Worm (Caenorhabditis elegans): ENCODE results near the gene irld-36.
"Not testable (repeated sequence)": the region's sequence is repeated elsewhere in the genome, so short reads cannot be mapped to it uniquely, and the experiment has no call there.

Gene irld-36

DNA sequence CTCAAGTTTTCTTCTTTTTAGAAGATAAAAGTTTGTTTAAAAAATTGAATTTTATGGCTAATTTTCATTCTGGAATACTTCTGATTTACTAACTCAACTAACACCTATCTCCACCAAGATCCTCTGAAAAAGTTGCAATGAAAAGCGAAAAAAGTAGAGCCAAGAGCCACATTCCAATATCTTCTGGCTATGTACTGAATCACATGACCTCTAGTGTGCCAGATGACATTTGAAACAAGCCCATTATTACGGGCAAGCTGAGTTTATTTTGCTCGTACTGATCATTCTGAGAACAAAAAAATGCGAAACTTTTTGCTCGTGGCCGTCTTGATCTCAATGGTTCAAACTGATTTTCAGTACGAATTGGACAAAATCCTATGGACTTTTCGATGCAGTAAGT is at the start of gene irld-36:
irld-36 (plus strand) TSS at position 301 of the 400 bp plus-strand sequence.
- no peak for TF ChIP-seq hlh-1 (tag; optimal IDR thresholded peaks at IDR 0.05)
- no peak for TF ChIP-seq tbx-8 (GFP tag; optimal IDR thresholded peaks at IDR 0.05)
- TF ChIP-seq snpc-4 (tag; optimal IDR thresholded peaks at IDR 0.05) = no peak
- TF ChIP-seq bed-3 (GFP tag; optimal IDR thresholded peaks at IDR 0.05) = no peak
- TF ChIP-seq lin-13 (tag; optimal IDR thresholded peaks at IDR 0.05) = no peak
- no peak for TF ChIP-seq mab-5 (tag; optimal IDR thresholded peaks at IDR 0.05)
- TF ChIP-seq cnd-1 (tag; optimal IDR thresholded peaks at IDR 0.05) = no peak
- TF ChIP-seq ztf-11 (tag; optimal IDR thresholded peaks at IDR 0.05) = no peak
- TF ChIP-seq ham-2 (GFP tag; optimal IDR thresholded peaks at IDR 0.05) = no peak
- TF ChIP-seq zip-8 (tag; optimal IDR thresholded peaks at IDR 0.05) = no peak
- TF ChIP-seq nhr-76 (tag; optimal IDR thresholded peaks at IDR 0.05) = no peak
- no peak for TF ChIP-seq mep-1 (tag; optimal IDR thresholded peaks at IDR 0.05)

DNA sequence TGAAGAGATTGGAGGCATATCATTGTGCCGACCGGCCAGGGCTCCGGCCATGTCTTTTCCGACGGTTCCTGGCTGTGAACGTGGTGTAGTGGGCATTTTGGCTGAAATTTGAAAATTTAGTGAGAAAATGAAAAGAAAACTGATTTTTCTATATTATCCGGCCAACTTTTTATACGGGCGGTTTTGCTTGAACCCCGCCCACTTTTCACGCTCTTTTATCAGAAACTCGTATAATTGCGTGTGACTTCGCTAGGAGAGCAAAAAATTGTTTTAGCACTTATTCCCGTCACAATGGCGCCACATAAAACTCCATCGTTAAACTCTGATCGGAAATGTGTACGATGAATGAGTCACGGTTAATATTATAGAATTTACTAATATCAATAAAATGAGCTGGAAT is 47.0 kb upstream of the irld-36 start, which contains the start of gene C08E3.13:
C08E3.13 (minus strand) TSS at position 101 of the 400 bp plus-strand sequence.
- TF ChIP-seq elt-3 (tag; optimal IDR thresholded peaks at IDR 0.05); mab-5 (tag; optimal IDR thresholded peaks at IDR 0.05); tbx-8 (GFP tag; optimal IDR thresholded peaks at IDR 0.05): not testable (repeated sequence)

DNA sequence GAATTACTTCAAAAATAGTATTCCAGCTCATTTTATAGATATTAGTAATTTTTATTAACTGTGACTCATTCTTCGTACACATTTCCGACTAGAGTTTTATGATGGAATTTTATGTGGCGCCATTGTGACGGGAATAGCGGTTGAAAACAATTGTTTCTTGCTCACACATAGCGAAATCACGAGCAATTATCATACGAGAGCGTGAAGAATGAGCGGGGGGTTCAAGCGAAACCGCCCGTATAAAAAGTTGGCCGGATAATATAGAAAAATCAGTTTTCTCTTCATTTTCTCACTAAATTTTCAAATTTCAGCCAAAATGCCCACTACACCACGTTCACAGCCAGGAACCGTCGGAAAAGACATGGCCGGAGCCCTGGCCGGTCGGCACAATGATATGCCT is 45.7 kb upstream of the irld-36 start, which contains the start of gene C08E3.1:
C08E3.1 (plus strand) TSS at position 301 of the 400 bp plus-strand sequence.
- not testable (repeated sequence) for TF ChIP-seq flh-1 (GFP tag; optimal IDR thresholded peaks at IDR 0.05); ces-1 (GFP tag; optimal IDR thresholded peaks at IDR 0.05); ztf-11 (tag; optimal IDR thresholded peaks at IDR 0.05)

DNA sequence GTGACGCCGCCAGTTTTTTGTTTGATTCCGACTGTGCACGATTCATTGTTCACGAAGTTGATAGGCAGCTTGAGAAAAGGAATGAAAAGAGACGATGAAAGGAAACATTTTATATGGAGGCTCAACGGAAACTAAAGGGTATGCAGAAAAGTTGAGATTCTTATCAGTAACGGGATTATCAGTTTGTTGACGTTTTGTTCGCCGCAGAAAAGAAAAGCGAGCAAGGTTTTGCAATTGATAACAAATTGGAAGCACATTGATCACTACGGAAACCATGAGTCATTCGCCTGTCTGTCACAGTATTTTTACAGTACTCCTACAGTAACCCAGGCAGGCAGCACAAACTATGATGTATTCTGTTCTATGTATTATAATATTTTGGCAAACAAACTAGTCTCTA is 43.2 kb upstream of the irld-36 start:
- TF ChIP-seq ztf-11 (tag; optimal IDR thresholded peaks at IDR 0.05) = no peak
- no peak for TF ChIP-seq pha-4 (tag; optimal IDR thresholded peaks at IDR 0.05)

DNA sequence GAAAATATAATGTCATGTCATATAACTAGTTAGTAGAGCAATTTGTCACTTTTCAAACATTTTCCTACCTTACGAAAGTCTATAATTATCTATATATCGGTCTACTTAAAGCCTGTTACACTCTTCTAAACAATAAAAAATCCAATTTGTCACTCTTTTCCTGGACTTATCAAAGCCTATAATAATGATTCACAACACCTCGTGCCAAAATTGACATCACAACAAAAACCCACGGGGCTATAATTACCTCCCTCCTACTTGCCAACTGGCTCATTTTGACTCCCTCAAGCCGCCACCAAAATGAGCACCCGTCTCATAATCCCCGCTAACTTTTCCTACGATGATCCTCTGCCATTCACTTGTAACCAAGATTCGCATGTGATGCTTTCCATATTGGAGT is 42.8 kb upstream of the irld-36 start, which contains the start of gene srg-20:
srg-20 (plus strand) TSS at position 301 of the 400 bp plus-strand sequence.
- not testable (repeated sequence) for TF ChIP-seq unc-120 (tag; optimal IDR thresholded peaks at IDR 0.05; ENCODE audit: poor library complexity, severe bottlenecking); drap-1 (GFP tag; optimal IDR thresholded peaks at IDR 0.05); nhr-76 (tag; optimal IDR thresholded peaks at IDR 0.05)

DNA sequence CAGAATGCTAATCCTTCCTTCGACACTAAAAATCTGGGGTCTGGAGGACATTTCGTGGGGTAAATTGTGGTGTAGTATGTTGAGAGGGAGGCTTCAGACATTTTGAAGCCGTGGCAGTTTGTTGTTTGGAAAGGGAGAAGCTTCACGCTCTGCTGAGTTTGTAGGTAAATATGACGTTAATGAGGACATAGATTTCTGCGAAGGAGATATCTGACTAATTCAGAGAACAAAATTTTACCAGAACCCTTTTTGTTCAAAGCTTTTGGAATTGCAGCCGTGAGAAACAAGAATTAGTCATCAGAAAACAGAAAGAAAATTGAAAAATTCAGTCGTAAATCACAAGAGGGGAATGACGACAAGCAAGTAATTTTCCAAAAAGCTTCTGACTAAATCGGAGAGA is 38.7 kb upstream of the irld-36 start, which contains the start of gene srh-72:
srh-72 (minus strand) TSS at position 101 of the 400 bp plus-strand sequence.
- TF ChIP-seq snpc-4 (tag; optimal IDR thresholded peaks at IDR 0.05) = no peak
- TF ChIP-seq unc-39 (tag; optimal IDR thresholded peaks at IDR 0.05) = no peak
- TF ChIP-seq M03D4.4 (tag; optimal IDR thresholded peaks at IDR 0.05) = no peak
- no peak for TF ChIP-seq blmp-1 (tag; optimal IDR thresholded peaks at IDR 0.05)
- TF ChIP-seq sptf-1 (tag; optimal IDR thresholded peaks at IDR 0.05) = no peak
- no peak for TF ChIP-seq flh-1 (GFP tag; optimal IDR thresholded peaks at IDR 0.05)
- TF ChIP-seq tbx-8 (GFP tag; optimal IDR thresholded peaks at IDR 0.05) = no peak
- TF ChIP-seq cnd-1 (tag; optimal IDR thresholded peaks at IDR 0.05) = no peak
- TF ChIP-seq mep-1 (tag; optimal IDR thresholded peaks at IDR 0.05) = no peak
- no peak for TF ChIP-seq mab-5 (tag; optimal IDR thresholded peaks at IDR 0.05)
- TF ChIP-seq drap-1 (GFP tag; optimal IDR thresholded peaks at IDR 0.05) = no peak
- TF ChIP-seq unc-62 (GFP tag; optimal IDR thresholded peaks at IDR 0.05) = no peak

DNA sequence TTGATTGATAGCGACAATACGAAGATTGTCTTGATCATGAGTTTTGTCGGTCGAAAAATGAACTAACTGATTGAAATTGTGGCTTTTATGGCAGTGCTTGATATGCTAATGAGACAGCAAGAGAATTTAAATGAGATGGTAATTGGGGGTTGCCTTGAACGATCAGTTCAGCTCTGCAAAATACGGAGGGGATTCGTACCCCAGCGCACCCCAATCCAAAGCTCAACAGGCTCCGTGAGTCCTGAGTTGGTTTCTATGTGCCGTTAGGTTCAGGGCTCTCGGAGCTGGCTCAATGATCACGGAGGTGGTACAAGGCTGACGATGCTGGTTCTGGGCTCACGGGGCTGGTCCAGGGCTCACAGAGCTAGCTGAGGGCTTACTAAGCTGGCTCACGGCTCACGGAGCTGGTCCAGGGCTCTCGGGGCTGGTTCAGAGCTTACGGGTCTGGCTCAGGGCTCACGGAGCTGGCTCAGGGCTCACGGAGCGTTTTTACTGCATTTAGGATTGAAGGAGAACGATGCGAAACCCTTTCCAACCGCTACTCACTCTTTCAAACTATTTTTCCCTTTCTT is 34.3 kb upstream of the irld-36 start, which contains the start of gene ZC204.6:
ZC204.6 (minus strand) TSS at position 51 of the 572 bp plus-strand sequence.
- TF ChIP-seq nhr-12 (tag; optimal IDR thresholded peaks at IDR 0.05) (no peak), unc-62 (GFP tag; optimal IDR thresholded peaks at IDR 0.05) (no peak)

DNA sequence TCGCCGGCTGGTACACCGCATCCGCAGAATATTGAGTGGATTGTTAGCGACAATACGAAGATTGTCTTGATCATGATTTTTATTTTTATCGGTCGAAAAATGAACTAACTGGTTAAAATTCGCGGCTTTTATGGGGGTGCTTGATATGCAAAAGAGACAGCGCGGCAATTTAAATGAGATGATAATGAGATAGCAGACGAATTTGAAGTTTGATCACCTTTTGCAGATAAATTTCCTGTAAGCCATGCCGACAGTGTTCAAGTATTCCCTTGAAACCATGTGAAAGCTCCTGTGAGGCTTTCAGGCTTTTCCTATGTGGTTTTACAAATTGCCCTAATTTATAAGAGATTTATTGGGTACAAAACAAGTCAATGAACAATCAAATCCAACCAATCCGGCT is 33.0 kb upstream of the irld-36 start, which contains the start of gene ZC204.17:
ZC204.17 (minus strand) TSS at position 101 of the 400 bp plus-strand sequence.
- TF ChIP-seq hlh-1 (tag; optimal IDR thresholded peaks at IDR 0.05) (no peak), nhr-2 (tag; optimal IDR thresholded peaks at IDR 0.05) (no peak), snpc-4 (tag; optimal IDR thresholded peaks at IDR 0.05) (no peak), unc-62 (GFP tag; optimal IDR thresholded peaks at IDR 0.05) (no peak), ztf-11 (tag; optimal IDR thresholded peaks at IDR 0.05) (no peak), ceh-43 (GFP tag; optimal IDR thresholded peaks at IDR 0.05) (no peak), lsy-2 (tag; optimal IDR thresholded peaks at IDR 0.05) (no peak), cnd-1 (tag; optimal IDR thresholded peaks at IDR 0.05) (no peak), elt-3 (tag; optimal IDR thresholded peaks at IDR 0.05) (no peak), unc-39 (tag; optimal IDR thresholded peaks at IDR 0.05) (no peak), sptf-1 (tag; optimal IDR thresholded peaks at IDR 0.05) (no peak)
